Worm (Caenorhabditis elegans) whole organism, L1 larva: ENCODE data around the gene C07E3.3.

Experiments
- C16A3.4 ChIP-seq: fragments of 150-350 bp; optimal IDR thresholded peaks from 2 replicates; lab custom pipeline; 2014; ENCODE audit warnings: missing biosample characterization, missing genetic modification characterization
- F16B12.6 ChIP-seq: fragments of 150-350 bp; optimal IDR thresholded peaks from 2 replicates; lab custom pipeline; 2014; ENCODE audit warnings: missing biosample characterization, missing genetic modification characterization
- aha-1 ChIP-seq: fragments of 150-350 bp; optimal IDR thresholded peaks from 2 replicates; lab custom pipeline; 2014; ENCODE audit warnings: missing biosample characterization, missing genetic modification characterization
- aly-2 ChIP-seq: fragments of 150-350 bp; optimal IDR thresholded peaks from 2 replicates; lab custom pipeline; 2014; ENCODE audit warnings: missing biosample characterization, missing genetic modification characterization
- egl-27 ChIP-seq, 2 experiments: fragments of 150-350 bp in 1 of 2; sonication (generic microtip); optimal IDR thresholded peaks; 3 replicates each; lab custom pipeline; 2017 to 2018; ENCODE audit warnings: missing biosample characterization in 2 of 2, missing genetic modification characterization in 2 of 2, missing genetic modification reagents in 2 of 2
- fkh-10 ChIP-seq: sonication (generic microtip); optimal IDR thresholded peaks from 2 replicates; lab custom pipeline; 2017; ENCODE audit warnings: missing biosample characterization, missing genetic modification reagents, missing genetic modification characterization
- lsy-2 ChIP-seq, 2 experiments: fragments of 150-350 bp; optimal IDR thresholded peaks; 2 replicates each; lab custom pipeline; 2014; ENCODE audit warnings: missing biosample characterization in 2 of 2, missing genetic modification characterization in 2 of 2
- mdl-1 ChIP-seq, 2 experiments: fragments of 150-350 bp; optimal IDR thresholded peaks; 2 replicates each; lab custom pipeline; 2014 to 2017; ENCODE audit warnings: missing biosample characterization in 2 of 2, missing genetic modification characterization in 2 of 2, inconsistent platforms in 1 of 2
- mep-1 ChIP-seq: fragments of 150-350 bp; optimal IDR thresholded peaks from 2 replicates; lab custom pipeline; 2014; ENCODE audit warnings: missing biosample characterization, missing genetic modification characterization
- unc-130 ChIP-seq: fragments of 150-350 bp; optimal IDR thresholded peaks from 2 replicates; lab custom pipeline; 2017; ENCODE audit warnings: missing biosample characterization, missing genetic modification characterization, inconsistent platforms
- unc-98 ChIP-seq: fragments of 200-800 bp; sonication (Bioruptor generic); IDR thresholded peaks from 2 replicates; pipeline ENCODE4 v1.3.6; 2022; ENCODE audit warnings: missing genetic modification characterization, missing compliant biosample characterization
- ztf-11 ChIP-seq, 2 experiments: sonication (generic microtip); optimal IDR thresholded peaks; 2 replicates each; lab custom pipeline; 2016 to 2017; ENCODE audit warnings: missing genetic modification characterization in 2 of 2, missing biosample characterization in 1 of 2, missing compliant biosample characterization in 1 of 2

ce11 chrII:10390854-10391253, 33.5 kb upstream of the C07E3.3 start, which contains the start of the genes T09F3.2 and T09F3.7:
- TF ChIP-seq unc-98 (no peak), F16B12.6 (tag; lab: Kevin White, UChicago) (no peak), aly-2 (no peak), unc-130 (no peak), ztf-11 (tag; optimal IDR thresholded peaks at IDR 0.05; lab: Kevin White, UChicago) (no peak), lsy-2 (tag; optimal IDR thresholded peaks at IDR 0.05; lab: Kevin White, UChicago) (no peak), egl-27 (tag; optimal IDR thresholded peaks at IDR 0.05; lab: Kevin White, UChicago) (no peak), aha-1 (tag; lab: Kevin White, UChicago) (no peak), mdl-1 (tag; optimal IDR thresholded peaks at IDR 0.05; lab: Kevin White, UChicago) (no peak), fkh-10 (GFP tag; lab: Kevin White, UChicago) (no peak), mep-1 (no peak), C16A3.4 (tag; lab: Kevin White, UChicago) (no peak)
